Worm (Caenorhabditis elegans) whole organism, L4/young adult: ENCODE measurements around the gene cnc-11.

Experiments
- dao-5 ChIP-seq: sonication (generic microtip); optimal IDR thresholded peaks from 2 replicates; lab custom pipeline; 2016; ENCODE audit warnings: missing genotype, missing genetic modification characterization, moderate library complexity, missing compliant biosample characterization
- him-1 ChIP-seq: sonication (generic microtip); optimal IDR thresholded peaks from 2 replicates; lab custom pipeline; 2016; ENCODE audit warnings: missing genotype, missing genetic modification reagents, missing genetic modification characterization, missing compliant biosample characterization

DNA sequence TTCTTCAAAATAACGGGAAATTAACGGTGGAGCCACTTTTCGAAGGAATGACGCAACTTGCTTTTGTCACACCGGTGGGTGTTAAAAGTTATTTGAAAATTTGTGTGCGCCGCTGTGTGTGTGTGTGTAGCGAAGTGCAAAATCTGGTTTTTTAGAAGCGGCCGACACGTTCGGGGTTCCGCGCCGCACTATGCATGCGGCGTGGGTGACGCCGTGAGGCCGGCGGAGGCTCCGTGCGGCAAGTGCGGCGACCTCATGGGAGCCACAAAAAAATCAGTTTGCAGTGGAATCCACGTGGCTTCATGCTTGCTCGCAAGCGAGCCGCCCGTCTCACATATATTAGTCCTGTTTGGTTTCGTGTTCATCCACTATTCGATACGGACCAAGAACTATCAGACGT, 13.1 kb downstream of the cnc-11 start:
- no peak for TF ChIP-seq him-1 (tag; lab: Kevin White, UChicago)
- TF ChIP-seq dao-5 = no peak
